Fruit fly (Drosophila melanogaster) whole organism: ENCODE measurements around the gene hb.
A peak's percentile ranks its signal among the peaks of the same experiment; 100 is the strongest.

Experiments
- CG8478 ChIP-seq: fragments of >200 bp; optimal IDR thresholded peaks from 2 replicates; lab custom pipeline; 2018; ENCODE audit warnings: inconsistent platforms
- Dll ChIP-seq: fragments of >200 bp; optimal IDR thresholded peaks from 2 replicates; lab custom pipeline; 2017
- EcR ChIP-seq, 2 experiments: fragments of >200 bp; optimal IDR thresholded peaks; 2 replicates each; lab custom pipeline; 2017; ENCODE audit warnings: missing biosample characterization in 2 of 2, missing genetic modification characterization in 2 of 2, missing genetic modification reagents in 2 of 2
- pan ChIP-seq: fragments of >200 bp; optimal IDR thresholded peaks from 2 replicates; lab custom pipeline; 2017
- psq ChIP-seq: fragments of >200 bp; optimal IDR thresholded peaks from 2 replicates; lab custom pipeline; 2017
- usp ChIP-seq: fragments of >200 bp; optimal IDR thresholded peaks from 2 replicates; lab custom pipeline; 2017; ENCODE audit warnings: missing biosample characterization, missing genetic modification characterization, mixed read lengths

The hb gene

dm6 chr3R:8697772-8698259 lies at the start of gene hb:
Gene hb (minus strand): TSS chr3R:8697822.
- TF ChIP-seq usp (GFP tag; lab: Kevin White, UChicago) (no peak), EcR (GFP tag; optimal IDR thresholded peaks at IDR 0.05; lab: Kevin White, UChicago) (no peak), CG8478 (lab: Kevin White, UChicago) (no peak), pan (no peak), Dll (lab: Kevin White, UChicago) (no peak), psq (lab: Kevin White, UChicago) (no peak)

- no peak for TF ChIP-seq usp (GFP tag; lab: Kevin White, UChicago)
- no peak for TF ChIP-seq Dll (lab: Kevin White, UChicago)
- no peak for TF ChIP-seq pan
- no peak for TF ChIP-seq EcR (GFP tag; optimal IDR thresholded peaks at IDR 0.05; lab: Kevin White, UChicago)
- no peak for TF ChIP-seq CG8478 (lab: Kevin White, UChicago)
- no peak for TF ChIP-seq psq (lab: Kevin White, UChicago)
These were observed 48.7 kb upstream of the hb start for dm6 chr3R:8746354-8746753.

dm6 chr3R:8744198-8744597 lies 46.6 kb upstream of the hb start:
- TF ChIP-seq usp (GFP tag; lab: Kevin White, UChicago) (no peak), pan (no peak), EcR (GFP tag; optimal IDR thresholded peaks at IDR 0.05; lab: Kevin White, UChicago) (no peak), Dll (lab: Kevin White, UChicago) (no peak), CG8478 (lab: Kevin White, UChicago) (no peak), psq (lab: Kevin White, UChicago) (no peak)

- TF ChIP-seq psq (lab: Kevin White, UChicago) (no peak), EcR (GFP tag; optimal IDR thresholded peaks at IDR 0.05; lab: Kevin White, UChicago) (peak in 1 of 2 experiments; percentile 69)
These were observed 45.0 kb upstream of the hb start for dm6 chr3R:8742661-8743060.

- no peak for TF ChIP-seq psq (lab: Kevin White, UChicago)
- no peak for TF ChIP-seq Dll (lab: Kevin White, UChicago)
- TF ChIP-seq CG8478 (lab: Kevin White, UChicago) = no peak
- TF ChIP-seq usp (GFP tag; lab: Kevin White, UChicago) = no peak
- TF ChIP-seq EcR (GFP tag; optimal IDR thresholded peaks at IDR 0.05; lab: Kevin White, UChicago) = no peak
- TF ChIP-seq pan = no peak
These were observed 44.3 kb upstream of the hb start for dm6 chr3R:8741941-8742340.

- TF ChIP-seq usp (GFP tag; lab: Kevin White, UChicago) = no peak
- no peak for TF ChIP-seq CG8478 (lab: Kevin White, UChicago)
- TF ChIP-seq psq (lab: Kevin White, UChicago) = no peak
- TF ChIP-seq EcR (GFP tag; optimal IDR thresholded peaks at IDR 0.05; lab: Kevin White, UChicago) = no peak
- no peak for TF ChIP-seq pan
- no peak for TF ChIP-seq Dll (lab: Kevin White, UChicago)
These were observed 43.6 kb upstream of the hb start for dm6 chr3R:8741248-8741647.

dm6 chr3R:8740118-8740517 lies 42.5 kb upstream of the hb start:
- TF ChIP-seq pan (no peak), CG8478 (lab: Kevin White, UChicago) (no peak), usp (GFP tag; lab: Kevin White, UChicago) (no peak), psq (lab: Kevin White, UChicago) (no peak), EcR (GFP tag; optimal IDR thresholded peaks at IDR 0.05; lab: Kevin White, UChicago) (no peak), Dll (lab: Kevin White, UChicago) (no peak)

dm6 chr3R:8739161-8739783 lies 41.6 kb upstream of the hb start:
- TF ChIP-seq CG8478 (lab: Kevin White, UChicago) = no peak
- TF ChIP-seq psq (lab: Kevin White, UChicago) = no peak
- no peak for TF ChIP-seq Dll (lab: Kevin White, UChicago)

- TF ChIP-seq pan = no peak
- no peak for TF ChIP-seq psq (lab: Kevin White, UChicago)
These were observed 34.1 kb upstream of the hb start, which contains the start of the genes M1BP and CG8202 for dm6 chr3R:8731597-8732263. Gene M1BP (minus strand): TSS chr3R:8731698. Gene CG8202 (plus strand): TSS chr3R:8732091.

- TF ChIP-seq EcR (GFP tag; optimal IDR thresholded peaks at IDR 0.05; lab: Kevin White, UChicago) (no peak), psq (lab: Kevin White, UChicago) (no peak), Dll (lab: Kevin White, UChicago) (no peak), pan (no peak), CG8478 (lab: Kevin White, UChicago) (no peak), usp (GFP tag; lab: Kevin White, UChicago) (no peak)
These were observed 31.9 kb upstream of the hb start, which contains the start of gene ranshi for dm6 chr3R:8729542-8729941. Gene ranshi (minus strand): TSS chr3R:8729693.

- TF ChIP-seq pan (no peak), usp (GFP tag; lab: Kevin White, UChicago) (no peak), CG8478 (lab: Kevin White, UChicago) (no peak), Dll (lab: Kevin White, UChicago) (no peak), EcR (GFP tag; optimal IDR thresholded peaks at IDR 0.05; lab: Kevin White, UChicago) (no peak), psq (lab: Kevin White, UChicago) (no peak)
These were observed 29.0 kb upstream of the hb start, which contains the start of gene CG8159 for dm6 chr3R:8726632-8727031. Gene CG8159 (plus strand): TSS chr3R:8726854.

- TF ChIP-seq EcR (GFP tag; optimal IDR thresholded peaks at IDR 0.05; lab: Kevin White, UChicago) (no peak), Dll (lab: Kevin White, UChicago) (no peak), usp (GFP tag; lab: Kevin White, UChicago) (no peak), psq (lab: Kevin White, UChicago) (no peak), CG8478 (lab: Kevin White, UChicago) (no peak), pan (no peak)
These were observed 27.6 kb upstream of the hb start, which contains the start of gene ouib for dm6 chr3R:8725179-8725578. Gene ouib (plus strand): TSS chr3R:8725479.
